Fruit fly (Drosophila melanogaster) whole organism, prepupa: ENCODE measurements around the gene sturkopf.

ENCODE experiments used
- Blimp-1 ChIP-seq: fragments of 200-800 bp; sonication (Bioruptor generic); optimal IDR thresholded peaks from 3 replicates; lab custom pipeline; 2017; ENCODE audit warnings: missing biosample characterization, missing genetic modification characterization, mild to moderate bottlenecking, moderate library complexity, missing genetic modification reagents
- CG10631 ChIP-seq: fragments of 200-800 bp; sonication (Bioruptor generic); optimal IDR thresholded peaks from 2 replicates; lab custom pipeline; 2016; ENCODE audit warnings: missing biosample characterization, missing genetic modification characterization
- CG10669 ChIP-seq: fragments of 200-800 bp; sonication (Bioruptor generic); optimal IDR thresholded peaks from 3 replicates; lab custom pipeline; 2018; ENCODE audit warnings: missing biosample characterization, mild to moderate bottlenecking, missing genetic modification characterization, moderate library complexity
- CG32006 ChIP-seq: fragments of 200-800 bp; sonication (Bioruptor generic); optimal IDR thresholded peaks from 3 replicates; lab custom pipeline; 2017; ENCODE audit warnings: missing biosample characterization, mild to moderate bottlenecking, missing genetic modification characterization
- Gug ChIP-seq: fragments of 200-800 bp; sonication (Bioruptor generic); IDR thresholded peaks from 2 replicates; pipeline ENCODE4 v1.3.6; 2022; ENCODE audit warnings: missing biosample characterization, missing genetic modification characterization
- Hr39 ChIP-seq: fragments of 200-800 bp; sonication (Bioruptor generic); optimal IDR thresholded peaks from 2 replicates; lab custom pipeline; 2016; ENCODE audit warnings: missing biosample characterization, missing genetic modification characterization
- Hr4 ChIP-seq: fragments of 200-800 bp; sonication (Bioruptor generic); optimal IDR thresholded peaks from 3 replicates; lab custom pipeline; 2016; ENCODE audit warnings: missing biosample characterization, missing genetic modification characterization
- OdsH ChIP-seq: fragments of 200-800 bp; sonication (Bioruptor generic); optimal IDR thresholded peaks from 3 replicates; lab custom pipeline; 2016; ENCODE audit warnings: missing biosample characterization, missing genetic modification characterization
- Sox15 ChIP-seq: fragments of 200-800 bp; sonication (Bioruptor generic); optimal IDR thresholded peaks from 3 replicates; lab custom pipeline; 2016; ENCODE audit warnings: missing biosample characterization, missing genetic modification characterization
- fd85E ChIP-seq: fragments of 200-800 bp; sonication (Bioruptor generic); optimal IDR thresholded peaks from 3 replicates; lab custom pipeline; 2016; ENCODE audit warnings: missing biosample characterization, missing genetic modification characterization
- salr ChIP-seq, 2 experiments: fragments of 200-800 bp; sonication (Bioruptor generic); optimal IDR thresholded peaks; 3 replicates each; lab custom pipeline; 2016 to 2018; ENCODE audit warnings: missing biosample characterization in 2 of 2, missing genetic modification characterization in 2 of 2, mild to moderate bottlenecking in 1 of 2
- spab ChIP-seq: fragments of 200-800 bp; sonication (Bioruptor generic); optimal IDR thresholded peaks from 2 replicates; lab custom pipeline; 2017; ENCODE audit warnings: missing biosample characterization, mild to moderate bottlenecking, missing genetic modification characterization, missing genetic modification reagents
- ss ChIP-seq, 2 experiments: fragments of 200-800 bp; sonication (Bioruptor generic); optimal IDR thresholded peaks; 2 replicates in 1 of 2; 3 replicates in 1 of 2; lab custom pipeline; 2017 to 2018; ENCODE audit warnings: mild to moderate bottlenecking in 2 of 2, missing biosample characterization in 2 of 2, missing genetic modification characterization in 2 of 2, moderate library complexity in 1 of 2
- vri ChIP-seq: fragments of 200-800 bp; sonication (Bioruptor generic); optimal IDR thresholded peaks from 3 replicates; lab custom pipeline; 2016; ENCODE audit warnings: missing biosample characterization, mild to moderate bottlenecking, missing genetic modification characterization

- TF ChIP-seq CG32006 (GFP tag; lab: Kevin White, UChicago), result no peak
- no peak for TF ChIP-seq OdsH (GFP tag; lab: Kevin White, UChicago)
- TF ChIP-seq Gug (GFP tag; lab: Robert Waterston, UW), result no peak
- TF ChIP-seq Hr39 (GFP tag; lab: Kevin White, UChicago), result no peak
- no peak for TF ChIP-seq ss (GFP tag; optimal IDR thresholded peaks at IDR 0.05; lab: Kevin White, UChicago)
- no peak for TF ChIP-seq salr (GFP tag; optimal IDR thresholded peaks at IDR 0.05; lab: Kevin White, UChicago)
- no peak for TF ChIP-seq CG10669 (GFP tag; lab: Kevin White, UChicago)
- no peak for TF ChIP-seq spab
- no peak for TF ChIP-seq Hr4 (GFP tag; lab: Kevin White, UChicago)
- no peak for TF ChIP-seq CG10631 (GFP tag; lab: Kevin White, UChicago)
- no peak for TF ChIP-seq fd85E (GFP tag; lab: Kevin White, UChicago)
- no peak for TF ChIP-seq Sox15
- no peak for TF ChIP-seq vri (GFP tag; lab: Kevin White, UChicago)
- TF ChIP-seq Blimp-1 (GFP tag; lab: Kevin White, UChicago), result no peak
These were observed 18.4 kb upstream of the sturkopf start, which contains the start of gene msd1 for dm6 chr3L:1331542-1331941.
